Worm (Caenorhabditis elegans) whole organism, L2 larva: ENCODE measurements around the gene cest-35.2.
A peak's percentile ranks its signal among the peaks of the same experiment; 100 is the strongest.

Experiments
- C34F6.9 ChIP-seq: fragments of 150-350 bp; optimal IDR thresholded peaks from 2 replicates; lab custom pipeline; 2014; ENCODE audit warnings: missing biosample characterization, missing genetic modification characterization
- F13H6.1 ChIP-seq: sonication (generic microtip); optimal IDR thresholded peaks from 2 replicates; lab custom pipeline; 2016; ENCODE audit warnings: missing genetic modification characterization, missing compliant biosample characterization
- R02D3.7 ChIP-seq: fragments of 150-350 bp; optimal IDR thresholded peaks from 2 replicates; lab custom pipeline; 2014; ENCODE audit warnings: missing biosample characterization, missing genetic modification characterization
- Y55F3AM.14 ChIP-seq: fragments of 200-800 bp; sonication (Bioruptor generic); optimal IDR thresholded peaks from 2 replicates; lab custom pipeline; 2018; ENCODE audit warnings: mild to moderate bottlenecking, missing genetic modification characterization, missing compliant biosample characterization
- ZK546.5 ChIP-seq: sonication (generic microtip); optimal IDR thresholded peaks from 2 replicates; lab custom pipeline; 2017; ENCODE audit warnings: missing biosample characterization, missing genetic modification characterization
- alr-1 ChIP-seq: fragments of 150-350 bp; optimal IDR thresholded peaks from 2 replicates; lab custom pipeline; 2014; ENCODE audit warnings: missing biosample characterization, missing genetic modification characterization
- aly-2 ChIP-seq: fragments of 150-350 bp; optimal IDR thresholded peaks from 2 replicates; lab custom pipeline; 2014; ENCODE audit warnings: missing biosample characterization, missing genetic modification characterization
- ama-1 ChIP-seq: fragments of 150-350 bp; optimal IDR thresholded peaks from 2 replicates; lab custom pipeline; 2018; ENCODE audit warnings: inconsistent platforms
- blmp-1 ChIP-seq: sonication (generic microtip); optimal IDR thresholded peaks from 2 replicates; lab custom pipeline; 2017; ENCODE audit warnings: missing genetic modification characterization, mild to moderate bottlenecking, missing compliant biosample characterization, antibody characterized with exemption, moderate library complexity; ENCODE audit not compliant: insufficient read depth
- ceh-16 ChIP-seq: fragments of 150-350 bp; optimal IDR thresholded peaks from 2 replicates; lab custom pipeline; 2014; ENCODE audit warnings: missing biosample characterization, missing genetic modification characterization
- crh-2 ChIP-seq: sonication (generic microtip); optimal IDR thresholded peaks from 2 replicates; lab custom pipeline; 2017; ENCODE audit warnings: missing biosample characterization, missing genetic modification characterization
- dmd-4 ChIP-seq: sonication (generic microtip); optimal IDR thresholded peaks from 2 replicates; lab custom pipeline; 2017; ENCODE audit warnings: missing biosample characterization, missing genetic modification characterization
- elt-3 ChIP-seq: sonication (generic microtip); optimal IDR thresholded peaks from 2 replicates; lab custom pipeline; 2017; ENCODE audit warnings: missing biosample characterization, missing genetic modification characterization
- fos-1 ChIP-seq: fragments of 150-350 bp; optimal IDR thresholded peaks from 2 replicates; lab custom pipeline; 2014; ENCODE audit warnings: missing biosample characterization, missing genetic modification characterization
- gmeb-1 ChIP-seq: fragments of 150-350 bp; optimal IDR thresholded peaks from 2 replicates; lab custom pipeline; 2014; ENCODE audit warnings: missing biosample characterization, missing genetic modification characterization
- lin-13 ChIP-seq: fragments of 150-350 bp; optimal IDR thresholded peaks from 2 replicates; lab custom pipeline; 2014; ENCODE audit warnings: missing biosample characterization, missing genetic modification reagents, missing genetic modification characterization
- lsy-2 ChIP-seq, 2 experiments: fragments of 150-350 bp in 1 of 2; sonication (generic microtip) in 1 of 2; optimal IDR thresholded peaks; 2 replicates each; lab custom pipeline; 2014 to 2017; ENCODE audit warnings: missing biosample characterization in 2 of 2, missing genetic modification characterization in 2 of 2
- mab-5 ChIP-seq: fragments of 150-350 bp; optimal IDR thresholded peaks from 2 replicates; lab custom pipeline; 2014; ENCODE audit warnings: missing biosample characterization, missing genetic modification characterization
- mbf-1 ChIP-seq: sonication (generic microtip); optimal IDR thresholded peaks from 2 replicates; lab custom pipeline; 2017; ENCODE audit warnings: missing biosample characterization, missing genetic modification characterization
- mdl-1 ChIP-seq, 2 experiments: fragments of 150-350 bp in 1 of 2; sonication (generic microtip) in 1 of 2; optimal IDR thresholded peaks; 2 replicates each; lab custom pipeline; 2017; ENCODE audit warnings: missing biosample characterization in 2 of 2, missing genetic modification characterization in 2 of 2
- nhr-11 ChIP-seq: fragments of 150-350 bp; optimal IDR thresholded peaks from 2 replicates; lab custom pipeline; 2014; ENCODE audit warnings: missing biosample characterization, missing genetic modification characterization
- nhr-129 ChIP-seq: fragments of 150-350 bp; optimal IDR thresholded peaks from 2 replicates; lab custom pipeline; 2014; ENCODE audit warnings: missing biosample characterization, missing genetic modification characterization
- nhr-23 ChIP-seq: fragments of 150-350 bp; optimal IDR thresholded peaks from 2 replicates; lab custom pipeline; 2014; ENCODE audit warnings: missing biosample characterization, missing genetic modification reagents, missing genetic modification characterization
- nhr-237 ChIP-seq: fragments of 150-350 bp; optimal IDR thresholded peaks from 2 replicates; lab custom pipeline; 2014; ENCODE audit warnings: missing biosample characterization, missing genetic modification characterization
- nhr-25 ChIP-seq: fragments of 150-350 bp; sonication (generic microtip); optimal IDR thresholded peaks from 3 replicates; lab custom pipeline; 2014; ENCODE audit warnings: missing biosample characterization, missing genetic modification characterization
- nhr-6 ChIP-seq: fragments of 150-350 bp; optimal IDR thresholded peaks from 2 replicates; lab custom pipeline; 2014; ENCODE audit warnings: missing biosample characterization, missing genetic modification characterization
- nhr-77 ChIP-seq: fragments of 150-350 bp; optimal IDR thresholded peaks from 2 replicates; lab custom pipeline; 2014; ENCODE audit warnings: missing biosample characterization, missing genetic modification characterization
- peb-1 ChIP-seq: fragments of 150-350 bp; optimal IDR thresholded peaks from 2 replicates; lab custom pipeline; 2014; ENCODE audit warnings: missing biosample characterization, missing genetic modification characterization
- sem-4 ChIP-seq: fragments of 150-350 bp; optimal IDR thresholded peaks from 2 replicates; lab custom pipeline; 2014; ENCODE audit warnings: missing biosample characterization, missing genetic modification reagents, missing genetic modification characterization
- sma-3 ChIP-seq: sonication (generic microtip); optimal IDR thresholded peaks from 2 replicates; lab custom pipeline; 2016; ENCODE audit warnings: missing genetic modification reagents, missing genetic modification characterization, missing compliant biosample characterization
- sma-9 ChIP-seq, 2 experiments: fragments of 150-350 bp in 1 of 2; sonication (generic microtip) in 1 of 2; optimal IDR thresholded peaks; 2 replicates each; lab custom pipeline; 2014 to 2016; ENCODE audit warnings: missing genetic modification characterization in 2 of 2, mild to moderate bottlenecking in 1 of 2, missing biosample characterization in 1 of 2, missing compliant biosample characterization in 1 of 2, missing genetic modification reagents in 1 of 2, moderate library complexity in 1 of 2
- unc-39 ChIP-seq: fragments of 150-350 bp; optimal IDR thresholded peaks from 2 replicates; lab custom pipeline; 2014; ENCODE audit warnings: missing biosample characterization, missing genetic modification characterization
- unc-55 ChIP-seq: fragments of 150-350 bp; sonication (generic microtip); optimal IDR thresholded peaks from 3 replicates; lab custom pipeline; 2014; ENCODE audit warnings: missing biosample characterization, missing genetic modification reagents, missing genetic modification characterization
- unc-62 ChIP-seq: fragments of 150-350 bp; optimal IDR thresholded peaks from 2 replicates; lab custom pipeline; 2014; ENCODE audit warnings: missing biosample characterization, missing genetic modification reagents, missing genetic modification characterization
- zag-1 ChIP-seq: fragments of 150-350 bp; optimal IDR thresholded peaks from 2 replicates; lab custom pipeline; 2014; ENCODE audit warnings: missing biosample characterization, missing genetic modification characterization
- ztf-11 ChIP-seq: sonication (generic microtip); optimal IDR thresholded peaks from 2 replicates; lab custom pipeline; 2017; ENCODE audit warnings: missing biosample characterization, missing genetic modification characterization

Gene cest-35.2

ce11 chrV:5237116-5237515 lies at the start of gene cest-35.2:
Gene cest-35.2 (minus strand): TSS chrV:5237216.
- TF ChIP-seq mbf-1 (tag; lab: Kevin White, UChicago): no peak
- no peak for TF ChIP-seq nhr-129 (tag; lab: Kevin White, UChicago)
- TF ChIP-seq ztf-11: no peak
- TF ChIP-seq mdl-1 (tag; optimal IDR thresholded peaks at IDR 0.05; lab: Kevin White, UChicago): no peak
- no peak for TF ChIP-seq aly-2 (tag; lab: Kevin White, UChicago)
- no peak for TF ChIP-seq unc-39 (tag; lab: Kevin White, UChicago)
- TF ChIP-seq F13H6.1 (tag; lab: Kevin White, UChicago): no peak
- no peak for TF ChIP-seq C34F6.9 (tag; lab: Kevin White, UChicago)
- TF ChIP-seq ZK546.5 (tag; lab: Kevin White, UChicago): no peak
- no peak for TF ChIP-seq mab-5 (tag; lab: Kevin White, UChicago)
- no peak for TF ChIP-seq nhr-11 (tag; lab: Kevin White, UChicago)

- TF ChIP-seq blmp-1: no peak
- TF ChIP-seq C34F6.9 (tag; lab: Kevin White, UChicago): no peak
- no peak for TF ChIP-seq R02D3.7 (tag; lab: Kevin White, UChicago)
- TF ChIP-seq nhr-25 (tag; lab: Kevin White, UChicago): no peak
- TF ChIP-seq elt-3 (tag; lab: Kevin White, UChicago): no peak
- TF ChIP-seq sma-3 (GFP tag; lab: Kevin White, UChicago): no peak
- no peak for TF ChIP-seq mdl-1 (tag; optimal IDR thresholded peaks at IDR 0.05; lab: Kevin White, UChicago)
- TF ChIP-seq nhr-77 (tag; lab: Kevin White, UChicago): no peak
- TF ChIP-seq alr-1 (tag; lab: Kevin White, UChicago): no peak
- no peak for TF ChIP-seq mab-5 (tag; lab: Kevin White, UChicago)
- no peak for TF ChIP-seq fos-1 (tag; lab: Kevin White, UChicago)
- no peak for TF ChIP-seq lsy-2 (tag; optimal IDR thresholded peaks at IDR 0.05; lab: Kevin White, UChicago)
- TF ChIP-seq dmd-4 (tag; lab: Kevin White, UChicago): no peak
- no peak for TF ChIP-seq ztf-11
- TF ChIP-seq nhr-23 (tag; lab: Kevin White, UChicago): no peak
- no peak for TF ChIP-seq ceh-16 (tag; lab: Kevin White, UChicago)
Observed at ce11 chrV:5278001-5278400, 41.0 kb upstream of the cest-35.2 start, which contains the start of gene B0238.9. Gene B0238.9 (minus strand): TSS chrV:5278101.

DNA sequence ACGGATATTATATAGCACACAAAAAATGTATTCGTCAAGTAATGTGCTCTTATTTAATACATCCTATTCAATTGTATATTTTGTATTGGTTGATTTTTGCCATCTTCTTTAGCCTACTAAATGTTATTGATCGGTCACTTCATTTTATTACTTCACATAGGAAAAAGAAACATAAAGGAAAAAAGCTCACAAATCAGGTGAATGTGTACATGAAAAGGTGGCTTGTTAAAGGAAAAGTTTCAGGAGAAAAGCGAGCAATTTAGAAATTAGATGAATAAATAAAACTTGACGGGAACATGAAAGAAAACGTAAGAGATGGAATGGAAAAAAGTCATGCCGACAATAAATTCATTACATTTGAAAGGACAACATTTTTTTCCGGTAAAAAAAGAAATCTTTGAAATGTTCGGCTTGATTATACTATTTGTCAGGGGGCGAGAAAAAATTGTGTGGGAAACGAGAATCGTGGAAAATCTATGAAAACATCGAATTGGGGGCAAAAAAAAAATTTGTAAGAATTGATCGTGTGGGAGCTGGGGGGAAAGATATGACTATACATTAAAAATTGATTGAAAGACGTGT lies 38.5 kb upstream of the cest-35.2 start:
- no peak for TF ChIP-seq F13H6.1 (tag; lab: Kevin White, UChicago)
- TF ChIP-seq Y55F3AM.14: peak; percentile 5

DNA sequence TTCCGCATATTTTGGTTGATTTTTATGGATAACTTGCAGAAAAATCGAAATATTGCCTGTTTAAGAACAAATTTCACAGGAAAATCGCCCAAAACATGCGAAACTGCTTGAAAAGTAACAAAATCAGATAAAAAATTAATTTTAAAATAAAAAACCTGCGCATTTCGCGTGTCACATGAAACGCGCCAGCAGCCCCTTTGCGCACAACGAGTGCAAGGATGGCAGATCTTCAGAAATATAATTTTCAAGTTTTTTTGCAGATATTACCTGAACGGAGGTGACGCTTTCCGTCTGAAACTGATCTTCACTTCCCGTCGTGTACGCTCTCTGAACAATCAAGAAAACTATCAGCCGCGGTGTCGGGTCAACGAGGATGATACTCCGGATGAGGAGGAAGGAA lies 38.0 kb upstream of the cest-35.2 start:
- TF ChIP-seq unc-55 (GFP tag; lab: Kevin White, UChicago) (peak; percentile 52), peb-1 (tag; lab: Kevin White, UChicago) (no peak), C34F6.9 (tag; lab: Kevin White, UChicago) (peak; percentile 58), lin-13 (GFP tag; lab: Kevin White, UChicago) (peak; percentile 24), gmeb-1 (tag; lab: Kevin White, UChicago) (peak; percentile 77), sem-4 (tag; lab: Kevin White, UChicago) (peak; percentile 24), sma-9 (GFP tag; optimal IDR thresholded peaks at IDR 0.05; lab: Kevin White, UChicago) (peak; percentile 41), sma-9 (tag; optimal IDR thresholded peaks at IDR 0.05; lab: Kevin White, UChicago) (no peak), ama-1 (no peak), nhr-237 (no peak), nhr-6 (tag; lab: Kevin White, UChicago) (no peak), lsy-2 (tag; optimal IDR thresholded peaks at IDR 0.05; lab: Kevin White, UChicago) (peak; percentile 59 to 70), unc-62 (GFP tag; lab: Kevin White, UChicago) (no peak), zag-1 (tag; lab: Kevin White, UChicago) (no peak), nhr-25 (tag; lab: Kevin White, UChicago) (peak; percentile 57), fos-1 (tag; lab: Kevin White, UChicago) (peak; percentile 2), mab-5 (tag; lab: Kevin White, UChicago) (peak; percentile 34), dmd-4 (tag; lab: Kevin White, UChicago) (no peak), crh-2 (tag; lab: Kevin White, UChicago) (peak; percentile 38), F13H6.1 (tag; lab: Kevin White, UChicago) (peak; percentile 53)
- TF ChIP-seq, all 48 proteins: peak for 12
